Fruit fly (Drosophila melanogaster): ENCODE results near the gene CG12111.

CG12111 gene

DNA sequence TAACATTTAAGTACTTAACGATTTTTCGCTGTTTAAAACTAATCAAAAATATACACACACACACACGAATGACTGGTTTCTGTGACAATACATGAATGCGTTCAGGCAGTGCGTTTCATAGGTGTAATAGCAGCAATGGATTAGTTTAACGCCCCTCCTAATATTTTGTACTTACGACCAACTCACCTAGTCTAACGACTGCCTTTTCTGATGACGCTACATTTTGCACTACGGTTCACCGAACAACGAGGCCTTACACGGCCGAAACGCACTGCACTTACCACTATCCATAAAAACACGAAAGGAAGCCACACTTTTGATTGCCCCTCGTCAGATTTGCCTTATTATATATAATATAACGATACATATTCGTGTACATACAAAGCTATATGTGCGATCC is 30.4 kb upstream of the CG12111 start (continued):
- no peak for TF ChIP-seq CG8290 (GFP tag; optimal IDR thresholded peaks at IDR 0.05)
- no peak for TF ChIP-seq CG8290 (tag; optimal IDR thresholded peaks at IDR 0.05)
- TF ChIP-seq YL-1 (GFP tag; optimal IDR thresholded peaks at IDR 0.05): no peak
- no peak for TF ChIP-seq dan (GFP tag; IDR thresholded peaks at IDR 0.05)
- no peak for TF ChIP-seq CG15514 (GFP tag; optimal IDR thresholded peaks at IDR 0.05)
- no peak for TF ChIP-seq HLHmδ (GFP tag; optimal IDR thresholded peaks at IDR 0.05)
- TF ChIP-seq Atf-2 (GFP tag; optimal IDR thresholded peaks at IDR 0.05): peak; percentile 6
- TF ChIP-seq CG13296 (GFP tag; optimal IDR thresholded peaks at IDR 0.05): no peak
- TF ChIP-seq jing (GFP tag; optimal IDR thresholded peaks at IDR 0.05): no peak
- no peak for TF ChIP-seq Dip2 (GFP tag; IDR thresholded peaks at IDR 0.05)
- TF ChIP-seq ham (GFP tag; IDR thresholded peaks at IDR 0.05): no peak
- no peak for TF ChIP-seq CG15269 (tag; optimal IDR thresholded peaks at IDR 0.05)
- peak; percentile 24 for TF ChIP-seq CG12155 (GFP tag; optimal IDR thresholded peaks at IDR 0.05)
- peak; percentile 29 for TF ChIP-seq Chrac-16 (GFP tag; optimal IDR thresholded peaks at IDR 0.05)
- no peak for TF ChIP-seq CG14860 (GFP tag; IDR thresholded peaks at IDR 0.05; ENCODE audit: partially characterized antibody)
- TF ChIP-seq CG7839 (tag; optimal IDR thresholded peaks at IDR 0.05): no peak
- no peak for TF ChIP-seq cad (GFP tag; optimal IDR thresholded peaks at IDR 0.05)
- no peak for TF ChIP-seq nau (GFP tag; optimal IDR thresholded peaks at IDR 0.05)
- TF ChIP-seq Mad (GFP tag; optimal IDR thresholded peaks at IDR 0.05): no peak
- TF ChIP-seq C15 (GFP tag; IDR thresholded peaks at IDR 0.05): no peak
- peak; percentile 16 for TF ChIP-seq CG9817 (tag; optimal IDR thresholded peaks at IDR 0.05)
- no peak for TF ChIP-seq CG6272 (GFP tag; IDR thresholded peaks at IDR 0.05)
- TF ChIP-seq CG16779 (GFP tag; IDR thresholded peaks at IDR 0.05): no peak
- no peak for TF ChIP-seq CG7556 (GFP tag; optimal IDR thresholded peaks at IDR 0.05)
- TF ChIP-seq BtbVII (GFP tag; optimal IDR thresholded peaks at IDR 0.05): no peak
- no peak for TF ChIP-seq CG3995 (GFP tag; optimal IDR thresholded peaks at IDR 0.05)
- TF ChIP-seq unpg (GFP tag; optimal IDR thresholded peaks at IDR 0.05): no peak
- no peak for TF ChIP-seq ttk (GFP tag; IDR thresholded peaks at IDR 0.05)
- TF ChIP-seq CG34376 (GFP tag; optimal IDR thresholded peaks at IDR 0.05): no peak
- no peak for TF ChIP-seq kah (GFP tag; optimal IDR thresholded peaks at IDR 0.05)
- TF ChIP-seq zen (tag; optimal IDR thresholded peaks at IDR 0.05): peak; percentile 36
- peak; percentile 45 for TF ChIP-seq Ada2b (GFP tag; IDR thresholded peaks at IDR 0.05)
- no peak for TF ChIP-seq gt (GFP tag; IDR thresholded peaks at IDR 0.05)
- no peak for TF ChIP-seq CG4282 (GFP tag; optimal IDR thresholded peaks at IDR 0.05)
- no peak for TF ChIP-seq CG14667 (GFP tag; IDR thresholded peaks at IDR 0.05)
- no peak for TF ChIP-seq Lhr (GFP tag; optimal IDR thresholded peaks at IDR 0.05)
- no peak for TF ChIP-seq CG11723 (GFP tag; optimal IDR thresholded peaks at IDR 0.05)
- TF ChIP-seq pb (GFP tag; optimal IDR thresholded peaks at IDR 0.05): no peak
- TF ChIP-seq ap (GFP tag; IDR thresholded peaks at IDR 0.05): peak; percentile 34; the same call in 1 of the 2 replicates
- TF ChIP-seq CG8089 (GFP tag; optimal IDR thresholded peaks at IDR 0.05): no peak
- TF ChIP-seq MBD-R2 (GFP tag; IDR thresholded peaks at IDR 0.05): no peak
- no peak for TF ChIP-seq pzg (GFP tag; optimal IDR thresholded peaks at IDR 0.05)
- TF ChIP-seq dpn (GFP tag; optimal IDR thresholded peaks at IDR 0.05): peak in 1 of 2 experiments; percentile 47
- TF ChIP-seq pros (GFP tag; optimal IDR thresholded peaks at IDR 0.05): no peak
- no peak for TF ChIP-seq Sox100B (GFP tag; optimal IDR thresholded peaks at IDR 0.05)
- TF ChIP-seq Sin3A (optimal IDR thresholded peaks at IDR 0.05): no peak
- no peak for TF ChIP-seq Opbp (GFP tag; IDR thresholded peaks at IDR 0.05; ENCODE audit: partially characterized antibody)
- TF ChIP-seq Abd-B (GFP tag; optimal IDR thresholded peaks at IDR 0.05): no peak
- no peak for TF ChIP-seq Bteb2 (GFP tag; optimal IDR thresholded peaks at IDR 0.05)
- no peak for TF ChIP-seq CG11696 (GFP tag; IDR thresholded peaks at IDR 0.05)
- peak; percentile 39 for TF ChIP-seq az2 (GFP tag; optimal IDR thresholded peaks at IDR 0.05)
- no peak for TF ChIP-seq pum (GFP tag; optimal IDR thresholded peaks at IDR 0.05)
- peak; percentile 17 for TF ChIP-seq CG16863 (GFP tag; optimal IDR thresholded peaks at IDR 0.05)

Data from whole organism, embryonic.